Worm (Caenorhabditis elegans): ENCODE results near the gene K05F1.10.

DNA sequence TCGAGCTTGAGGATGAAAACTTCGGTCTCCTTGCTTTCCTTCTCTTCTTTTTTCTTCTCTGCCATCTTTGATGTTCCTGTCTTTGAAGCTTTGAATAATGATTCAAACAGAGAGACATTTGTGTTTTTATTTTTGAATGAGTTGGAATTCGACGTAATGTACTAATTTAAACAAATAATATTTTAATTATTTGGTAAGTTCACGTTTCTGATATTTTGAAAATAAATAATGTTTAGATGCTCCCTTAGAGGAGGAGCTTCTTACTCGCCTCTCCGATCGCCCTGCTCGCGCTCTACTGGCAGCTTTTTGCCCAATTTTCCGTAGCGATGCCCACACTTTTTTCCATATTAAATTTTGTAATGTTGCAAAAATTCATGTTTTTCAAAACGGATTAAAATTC, 4.2 kb downstream of the K05F1.10 start, which contains the start of the genes K05F1.9 and K05F1.1:
- TF ChIP-seq him-1 (tag; optimal IDR thresholded peaks at IDR 0.05) (no peak), W03F9.2 (tag; optimal IDR thresholded peaks at IDR 0.05) (no peak), dao-5 (tag; optimal IDR thresholded peaks at IDR 0.05) (no peak)
